Fruit fly (Drosophila melanogaster): ENCODE measurements around the gene CG32213.

- TF ChIP-seq GATAd (GFP tag; optimal IDR thresholded peaks at IDR 0.05) (no peak), Hr83 (GFP tag; optimal IDR thresholded peaks at IDR 0.05; ENCODE audit: poor library complexity, severe bottlenecking) (no peak), br (GFP tag; optimal IDR thresholded peaks at IDR 0.05) (no peak)
Observed at dm6 chr3L:19494954-19495353, 19.3 kb downstream of the CG32213 start.

Data from whole organism, wandering third instar larva.